Worm (Caenorhabditis elegans) whole organism, young adult: ENCODE data around the gene cgef-1.

ENCODE experiments used
- B0035.1 ChIP-seq: sonication (generic microtip); optimal IDR thresholded peaks from 2 replicates; lab custom pipeline; 2016; ENCODE audit warnings: missing genetic modification characterization, mild to moderate bottlenecking, missing compliant biosample characterization, missing genotype, missing genetic modification reagents
- Y67H2A.10 ChIP-seq: fragments of 200-800 bp; sonication (Bioruptor generic); conservative IDR thresholded peaks from 2 replicates; pipeline ENCODE4 v1.3.6; 2022; ENCODE audit warnings: missing genetic modification reagents, missing genetic modification characterization, missing compliant biosample characterization
- aptf-3 ChIP-seq: fragments of 200-800 bp; sonication (Bioruptor generic); IDR thresholded peaks from 2 replicates; pipeline ENCODE4 v1.3.6; 2022; ENCODE audit warnings: missing genetic modification characterization, missing compliant biosample characterization
- ccch-3 ChIP-seq: fragments of 200-800 bp; sonication (Bioruptor generic); optimal IDR thresholded peaks from 2 replicates; lab custom pipeline; 2018; ENCODE audit warnings: mild to moderate bottlenecking, missing genetic modification characterization, missing compliant biosample characterization
- efl-1 ChIP-seq: fragments of 150-350 bp; optimal IDR thresholded peaks from 2 replicates; lab custom pipeline; 2014; ENCODE audit warnings: missing biosample characterization, missing genetic modification reagents, missing genetic modification characterization
- egl-44 ChIP-seq: fragments of 200-800 bp; sonication (Bioruptor generic); IDR thresholded peaks from 2 replicates; pipeline ENCODE4 v1.3.6; 2022; ENCODE audit warnings: missing genetic modification reagents, missing genetic modification characterization, missing compliant biosample characterization
- fkh-3 ChIP-seq: sonication (generic microtip); optimal IDR thresholded peaks from 2 replicates; lab custom pipeline; 2016; ENCODE audit warnings: mild to moderate bottlenecking, missing genetic modification characterization, missing compliant biosample characterization
- pha-4 ChIP-seq: fragments of 150-350 bp; sonication (generic microtip); optimal IDR thresholded peaks from 2 replicates; lab custom pipeline; 2014; ENCODE audit warnings: missing biosample characterization, missing genetic modification reagents, missing genetic modification characterization
- tlf-1 ChIP-seq: fragments of 200-800 bp; sonication (Bioruptor generic); optimal IDR thresholded peaks from 2 replicates; lab custom pipeline; 2018; ENCODE audit warnings: mild to moderate bottlenecking, missing genetic modification characterization, missing compliant biosample characterization

DNA sequence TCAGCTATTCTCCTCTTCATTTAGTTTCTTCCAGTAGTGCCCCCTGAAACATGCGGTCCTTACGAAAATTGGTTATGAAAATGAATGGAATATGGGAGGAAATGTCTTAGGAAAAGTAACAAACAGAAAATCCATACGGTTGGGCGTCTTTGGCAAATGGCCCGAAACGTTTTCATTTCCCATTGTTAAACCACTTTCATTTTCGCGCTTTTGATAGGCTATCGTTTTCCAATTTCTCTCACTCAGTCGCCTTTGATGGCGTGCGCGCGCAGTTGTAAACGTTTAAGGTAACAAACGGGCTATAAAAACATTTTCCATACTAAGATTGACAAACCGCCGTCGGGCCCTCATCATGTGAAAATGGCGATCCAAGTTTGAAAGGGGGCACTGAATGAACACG is 23.2 kb downstream of the cgef-1 start:
- no peak for TF ChIP-seq egl-44 (GFP tag; lab: Robert Waterston, UW)
- no peak for TF ChIP-seq B0035.1 (tag; lab: Kevin White, UChicago)
- no peak for TF ChIP-seq pha-4 (tag; lab: Kevin White, UChicago)
- TF ChIP-seq tlf-1 (GFP tag; lab: Kevin White, UChicago): no peak
- TF ChIP-seq fkh-3 (tag; lab: Kevin White, UChicago): no peak
- no peak for TF ChIP-seq efl-1 (GFP tag; lab: Kevin White, UChicago)
- no peak for TF ChIP-seq Y67H2A.10 (GFP tag; lab: Robert Waterston, UW)
- TF ChIP-seq aptf-3: no peak
- no peak for TF ChIP-seq ccch-3
